Worm (Caenorhabditis elegans): ENCODE data around the gene lpd-7.

Gene lpd-7

ce11 chrIII:7614530-7614929, 41.4 kb downstream of the lpd-7 start, which contains the start of gene T04A6.2:
T04A6.2 (plus strand) TSS chrIII:7614830.
- TF ChIP-seq aha-1 (tag) (no peak), vab-7 (GFP tag; IDR thresholded peaks at IDR 0.05) (no peak)

ce11 chrIII:7616228-7616627, 43.1 kb downstream of the lpd-7 start, which contains the start of gene T04A6.1:
T04A6.1 (plus strand) TSS chrIII:7616528.
- TF ChIP-seq nhr-76 (tag; optimal IDR thresholded peaks at IDR 0.05) (no peak), F10B5.3 (tag; optimal IDR thresholded peaks at IDR 0.05) (no peak), hlh-30 (tag; optimal IDR thresholded peaks at IDR 0.05; ENCODE audit: insufficient read depth) (peak; percentile 17), unc-62 (GFP tag; optimal IDR thresholded peaks at IDR 0.05 in 1 of 2) (peak in 1 of 2 experiments; percentile 6), unc-62 (tag; optimal IDR thresholded peaks at IDR 0.05) (no peak)

ce11 chrIII:7618294-7618693, 45.1 kb downstream of the lpd-7 start:
- TF ChIP-seq aha-1 (tag) (peak; percentile 87), hlh-30 (tag; optimal IDR thresholded peaks at IDR 0.05; ENCODE audit: insufficient read depth) (peak; percentile 56), attf-4 (tag; optimal IDR thresholded peaks at IDR 0.05) (no peak), zfp-2 (tag; optimal IDR thresholded peaks at IDR 0.05) (no peak), nhr-28 (tag; optimal IDR thresholded peaks at IDR 0.05) (peak; percentile 35), hlh-11 (tag; optimal IDR thresholded peaks at IDR 0.05) (peak; percentile 15)

ce11 chrIII:7619846-7620245, 46.7 kb downstream of the lpd-7 start:
- TF ChIP-seq unc-62 (GFP tag; optimal IDR thresholded peaks at IDR 0.05 in 1 of 2): peak in 1 of 2 experiments; percentile 92
- no peak for TF ChIP-seq unc-62 (tag; optimal IDR thresholded peaks at IDR 0.05)
- TF ChIP-seq dmd-9 (GFP tag; IDR thresholded peaks at IDR 0.05): no peak

- TF ChIP-seq skn-1 (tag; optimal IDR thresholded peaks at IDR 0.05) (no peak), zip-11 (GFP tag; IDR thresholded peaks at IDR 0.05) (no peak), F26F4.8 (GFP tag; conservative IDR thresholded peaks at IDR 0.05) (no peak), aha-1 (tag) (peak; percentile 4)
Observed at ce11 chrIII:7621355-7621754, 48.2 kb downstream of the lpd-7 start.

ce11 chrIII:7622922-7623321, 49.8 kb downstream of the lpd-7 start:
- TF ChIP-seq Y48G9A.11 (GFP tag; IDR thresholded peaks at IDR 0.05) (no peak), rbr-2 (tag; optimal IDR thresholded peaks at IDR 0.05) (no peak), ZK546.5 (tag; optimal IDR thresholded peaks at IDR 0.05) (no peak), nhr-25 (tag; optimal IDR thresholded peaks at IDR 0.05; ENCODE audit: borderline replicate concordance, insufficient read depth) (peak; percentile 90), mes-2 (tag; optimal IDR thresholded peaks at IDR 0.05; ENCODE audit: poor library complexity, severe bottlenecking) (no peak), daf-19 (GFP tag; conservative IDR thresholded peaks at IDR 0.05) (no peak), hmg-1.1 (GFP tag; IDR thresholded peaks at IDR 0.05) (no peak), lin-1 (GFP tag; IDR thresholded peaks at IDR 0.05) (no peak), lin-15B (tag; optimal IDR thresholded peaks at IDR 0.05) (no peak), zfp-2 (tag; optimal IDR thresholded peaks at IDR 0.05) (no peak), nhr-41 (GFP tag; IDR thresholded peaks at IDR 0.05) (no peak), nhr-28 (tag; optimal IDR thresholded peaks at IDR 0.05) (peak; percentile 2), dpl-1 (GFP tag; optimal IDR thresholded peaks at IDR 0.05) (no peak), saeg-2 (GFP tag; IDR thresholded peaks at IDR 0.05) (no peak)
